Worm (Caenorhabditis elegans) whole organism, midembryonic: ENCODE results near the gene Y53F4B.9.

Experiments used
- T22C8.4 ChIP-seq: fragments of 200-800 bp; sonication (Bioruptor generic); IDR thresholded peaks from 2 replicates; pipeline ENCODE4 v1.3.6; 2022; ENCODE audit warnings: missing genetic modification characterization, missing compliant biosample characterization
- cog-1 ChIP-seq: sonication (generic microtip); optimal IDR thresholded peaks from 2 replicates; lab custom pipeline; 2016; ENCODE audit warnings: missing genetic modification characterization, missing compliant biosample characterization
- flt-1 ChIP-seq: fragments of 200-800 bp; sonication (Bioruptor generic); IDR thresholded peaks from 2 replicates; pipeline ENCODE4 v1.3.6; 2022; ENCODE audit warnings: missing genetic modification characterization, missing compliant biosample characterization
- klf-2 ChIP-seq: fragments of 200-800 bp; sonication (Bioruptor generic); conservative IDR thresholded peaks from 2 replicates; pipeline ENCODE4 v1.3.6; 2022; ENCODE audit warnings: missing genetic modification reagents, missing genetic modification characterization, missing compliant biosample characterization
- med-1 ChIP-seq: sonication (generic microtip); optimal IDR thresholded peaks from 2 replicates; lab custom pipeline; 2017; ENCODE audit warnings: missing genetic modification characterization, mild to moderate bottlenecking, missing compliant biosample characterization, antibody characterized with exemption, missing genetic modification reagents; ENCODE audit not compliant: insufficient read depth
- ref-1 ChIP-seq: fragments of 200-800 bp; sonication (Bioruptor generic); conservative IDR thresholded peaks from 2 replicates; pipeline ENCODE4 v1.3.6; 2022; ENCODE audit warnings: missing genetic modification reagents, missing genetic modification characterization, missing compliant biosample characterization
- tab-1 ChIP-seq: fragments of 200-800 bp; sonication (Bioruptor generic); IDR thresholded peaks from 2 replicates; pipeline ENCODE4 v1.3.6; 2022; ENCODE audit warnings: missing genetic modification characterization, missing compliant biosample characterization
- ztf-23 ChIP-seq: fragments of 200-800 bp; sonication (Bioruptor generic); IDR thresholded peaks from 2 replicates; pipeline ENCODE4 v1.3.6; 2022; ENCODE audit warnings: missing genetic modification reagents, missing genetic modification characterization, missing compliant biosample characterization
- ztf-29 ChIP-seq: fragments of 200-800 bp; sonication (Bioruptor generic); IDR thresholded peaks from 2 replicates; pipeline ENCODE4 v1.3.6; 2022; ENCODE audit warnings: missing genetic modification reagents, missing genetic modification characterization, missing compliant biosample characterization

Gene Y53F4B.9

DNA sequence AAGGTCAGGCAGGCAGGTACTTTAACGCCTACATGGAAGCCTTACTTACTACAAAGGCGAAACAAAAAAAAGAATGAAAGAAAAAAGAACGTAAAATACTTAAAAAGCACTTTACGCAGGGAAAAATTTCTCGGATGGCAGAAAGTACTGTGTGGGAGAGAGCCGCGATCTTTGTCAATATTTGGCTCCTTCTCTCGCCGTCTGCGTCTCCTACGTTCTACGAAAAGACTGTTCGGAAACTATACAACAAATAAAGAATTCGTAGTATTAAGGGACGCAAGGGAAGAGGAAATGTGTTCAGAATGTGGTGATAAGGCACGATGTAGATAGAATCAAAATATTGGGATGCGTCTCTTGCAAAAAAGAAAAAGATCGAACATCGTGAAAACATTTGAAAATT lies 43.1 kb downstream of the Y53F4B.9 start:
- no peak for TF ChIP-seq klf-2 (GFP tag; lab: Robert Waterston, UW)
- no peak for TF ChIP-seq T22C8.4 (GFP tag; lab: Robert Waterston, UW)
- TF ChIP-seq med-1 (GFP tag; lab: Kevin White, UChicago): no peak
- TF ChIP-seq ztf-23 (GFP tag; lab: Robert Waterston, UW): no peak
- TF ChIP-seq tab-1: no peak
- TF ChIP-seq flt-1 (GFP tag; lab: Robert Waterston, UW): no peak
- no peak for TF ChIP-seq ztf-29 (GFP tag; lab: Robert Waterston, UW)
- no peak for TF ChIP-seq cog-1 (tag; lab: Kevin White, UChicago)
- TF ChIP-seq ref-1 (GFP tag; lab: Robert Waterston, UW): no peak

DNA sequence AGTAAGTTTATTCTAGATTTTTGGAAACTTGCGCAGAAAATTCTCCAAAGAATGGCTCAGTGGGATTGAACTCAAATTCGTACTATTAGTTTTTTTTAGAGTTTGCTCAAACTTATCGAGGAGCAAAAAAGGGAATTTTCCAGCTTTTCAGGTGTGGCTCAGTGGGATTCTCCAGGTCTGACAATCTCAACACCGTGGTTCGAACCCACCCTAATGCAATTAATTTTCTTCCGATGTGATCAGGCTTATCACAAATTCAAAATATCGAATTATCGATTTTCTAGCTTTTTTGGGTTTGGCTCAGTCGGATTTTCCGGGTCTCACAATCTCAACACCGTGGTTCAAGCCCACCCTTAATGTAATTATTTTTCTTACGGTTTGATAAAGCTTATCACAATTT lies 43.8 kb downstream of the Y53F4B.9 start:
- TF ChIP-seq T22C8.4 (GFP tag; lab: Robert Waterston, UW): no peak
- no peak for TF ChIP-seq ztf-29 (GFP tag; lab: Robert Waterston, UW)
- no peak for TF ChIP-seq cog-1 (tag; lab: Kevin White, UChicago)
- TF ChIP-seq flt-1 (GFP tag; lab: Robert Waterston, UW): no peak
- TF ChIP-seq tab-1: no peak
- TF ChIP-seq med-1 (GFP tag; lab: Kevin White, UChicago): no peak

DNA sequence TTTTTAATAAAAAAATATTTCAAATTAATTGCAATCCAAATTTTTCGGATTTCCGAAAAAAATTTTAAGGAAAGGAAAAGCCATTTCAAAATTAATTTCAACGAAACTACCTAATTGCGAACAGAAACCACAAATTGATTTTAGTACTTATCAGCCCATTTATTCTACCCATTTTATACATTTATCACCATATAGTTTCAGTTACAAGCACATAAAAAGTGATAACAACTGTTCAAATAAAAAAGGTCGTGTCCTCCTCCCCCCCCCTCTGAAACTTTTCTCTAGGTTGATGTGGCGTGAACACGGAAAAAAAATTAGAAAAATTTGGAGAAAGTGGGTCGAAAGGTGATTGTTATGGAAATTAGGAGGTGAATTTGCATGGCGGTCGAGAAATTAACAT lies 45.3 kb downstream of the Y53F4B.9 start:
- TF ChIP-seq klf-2 (GFP tag; lab: Robert Waterston, UW): no peak
- TF ChIP-seq med-1 (GFP tag; lab: Kevin White, UChicago): no peak
- TF ChIP-seq ztf-29 (GFP tag; lab: Robert Waterston, UW): no peak
- TF ChIP-seq ref-1 (GFP tag; lab: Robert Waterston, UW): no peak
- TF ChIP-seq ztf-23 (GFP tag; lab: Robert Waterston, UW): no peak
- TF ChIP-seq cog-1 (tag; lab: Kevin White, UChicago): no peak
- no peak for TF ChIP-seq flt-1 (GFP tag; lab: Robert Waterston, UW)
- no peak for TF ChIP-seq T22C8.4 (GFP tag; lab: Robert Waterston, UW)

DNA sequence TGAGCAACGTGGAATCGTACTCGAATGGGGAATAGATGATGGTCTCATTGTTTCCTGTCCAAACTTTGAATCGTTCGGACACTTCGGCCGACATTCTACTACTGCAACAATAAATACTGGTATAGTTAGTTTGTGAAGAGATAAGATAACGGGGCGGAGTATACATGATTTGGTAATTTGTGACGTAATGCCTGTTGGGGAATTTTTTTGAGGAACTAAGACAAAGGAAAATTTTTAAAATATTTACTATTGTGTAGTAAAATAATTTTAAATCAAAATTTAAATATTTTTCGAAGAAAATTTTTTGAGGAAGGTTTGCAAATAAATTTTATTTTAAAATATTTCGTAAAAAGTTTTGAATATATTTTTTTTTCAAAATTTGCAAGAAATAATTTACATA lies 46.2 kb downstream of the Y53F4B.9 start, which contains the start of gene elo-9:
Gene elo-9, minus strand, starts transcription at position 101 of the 400 bp plus-strand sequence.
- TF ChIP-seq tab-1: no peak
- TF ChIP-seq ztf-29 (GFP tag; lab: Robert Waterston, UW): no peak
- TF ChIP-seq T22C8.4 (GFP tag; lab: Robert Waterston, UW): no peak
- TF ChIP-seq ztf-23 (GFP tag; lab: Robert Waterston, UW): no peak
- TF ChIP-seq flt-1 (GFP tag; lab: Robert Waterston, UW): no peak
- TF ChIP-seq cog-1 (tag; lab: Kevin White, UChicago): no peak
- no peak for TF ChIP-seq ref-1 (GFP tag; lab: Robert Waterston, UW)
- no peak for TF ChIP-seq klf-2 (GFP tag; lab: Robert Waterston, UW)
- TF ChIP-seq med-1 (GFP tag; lab: Kevin White, UChicago): no peak

DNA sequence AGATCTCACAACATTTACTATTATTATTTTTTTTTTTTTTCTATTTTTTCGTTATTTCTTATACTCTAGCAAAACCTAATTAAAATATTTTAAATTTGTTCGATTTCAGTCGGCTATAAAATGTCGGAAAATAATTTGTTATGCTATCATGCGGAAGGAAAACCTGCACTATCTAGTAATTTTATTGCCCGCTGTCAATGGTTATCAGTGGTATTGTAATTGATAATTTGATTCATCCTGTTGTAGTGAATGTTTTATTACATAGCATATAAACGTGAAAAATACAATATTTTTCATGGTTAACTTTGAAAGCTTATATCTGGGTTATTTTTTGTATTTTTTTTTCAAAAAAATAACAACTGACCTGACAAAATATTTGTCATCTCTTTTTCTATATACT lies 50.9 kb downstream of the Y53F4B.9 start:
- TF ChIP-seq klf-2 (GFP tag; lab: Robert Waterston, UW) (no peak), ref-1 (GFP tag; lab: Robert Waterston, UW) (no peak), med-1 (GFP tag; lab: Kevin White, UChicago) (no peak), flt-1 (GFP tag; lab: Robert Waterston, UW) (no peak), cog-1 (tag; lab: Kevin White, UChicago) (no peak), ztf-29 (GFP tag; lab: Robert Waterston, UW) (no peak), tab-1 (no peak), ztf-23 (GFP tag; lab: Robert Waterston, UW) (no peak), T22C8.4 (GFP tag; lab: Robert Waterston, UW) (no peak)

DNA sequence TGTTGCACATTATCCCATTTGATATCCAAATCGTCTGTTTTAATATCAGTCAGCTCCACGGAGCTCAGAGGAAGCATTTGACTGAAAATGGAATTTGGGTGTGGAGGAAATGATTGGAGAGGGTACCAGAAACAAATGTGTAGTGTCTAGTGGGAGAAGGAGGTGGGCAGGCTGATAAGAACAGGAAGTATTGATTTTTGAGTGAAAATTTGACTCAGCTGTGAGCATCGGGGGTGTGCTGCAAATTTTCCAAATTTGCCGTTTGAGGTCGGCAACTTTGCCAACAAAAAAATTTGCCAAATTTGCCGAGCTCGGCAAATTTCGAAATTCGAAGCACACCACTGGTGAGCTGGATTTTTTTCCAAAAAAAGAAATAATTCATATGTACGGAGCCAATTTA lies 52.1 kb downstream of the Y53F4B.9 start, which contains the start of gene Y53F4B.1:
Gene Y53F4B.1, minus strand, starts transcription at position 101 of the 400 bp plus-strand sequence.
- TF ChIP-seq med-1 (GFP tag; lab: Kevin White, UChicago): no peak
- TF ChIP-seq ztf-29 (GFP tag; lab: Robert Waterston, UW): no peak
- TF ChIP-seq ref-1 (GFP tag; lab: Robert Waterston, UW): no peak
- no peak for TF ChIP-seq ztf-23 (GFP tag; lab: Robert Waterston, UW)
- no peak for TF ChIP-seq tab-1
- no peak for TF ChIP-seq klf-2 (GFP tag; lab: Robert Waterston, UW)
- no peak for TF ChIP-seq flt-1 (GFP tag; lab: Robert Waterston, UW)
- no peak for TF ChIP-seq T22C8.4 (GFP tag; lab: Robert Waterston, UW)
- TF ChIP-seq cog-1 (tag; lab: Kevin White, UChicago): no peak
